Fruit fly (Drosophila melanogaster) whole organism, embryonic: ENCODE measurements around the gene CG43245.
A peak's percentile ranks its signal among the peaks of the same experiment; 100 is the strongest.

Experiments
- CG10366 ChIP-seq: fragments of 200-800 bp; sonication (Bioruptor generic); IDR thresholded peaks from 2 replicates; pipeline ENCODE4 v1.3.6; 2022; ENCODE audit warnings: missing biosample characterization, missing genetic modification characterization
- CG10979 ChIP-seq: fragments of 200-800 bp; sonication (Bioruptor generic); optimal IDR thresholded peaks from 2 replicates; lab custom pipeline; 2018; ENCODE audit warnings: missing biosample characterization, mild to moderate bottlenecking, missing genetic modification characterization, moderate library complexity
- CG12155 ChIP-seq: fragments of 200-800 bp; sonication (Bioruptor generic); optimal IDR thresholded peaks from 3 replicates; lab custom pipeline; 2016; ENCODE audit warnings: missing biosample characterization, missing genetic modification characterization
- CG13624 ChIP-seq: fragments of 200-800 bp; sonication (Bioruptor generic); optimal IDR thresholded peaks from 2 replicates; lab custom pipeline; 2016; ENCODE audit warnings: missing biosample characterization, missing genetic modification characterization
- CG14710 ChIP-seq: fragments of 200-800 bp; sonication (Bioruptor generic); optimal IDR thresholded peaks from 3 replicates; lab custom pipeline; 2019; ENCODE audit warnings: missing biosample characterization, mild to moderate bottlenecking, missing genetic modification characterization, moderate library complexity
- CG14860 ChIP-seq: fragments of 200-800 bp; sonication (Bioruptor generic); IDR thresholded peaks from 3 replicates; pipeline ENCODE4 v1.3.6; 2022; ENCODE audit warnings: missing biosample characterization, missing genetic modification characterization; ENCODE audit not compliant: partially characterized antibody
- CG17361 ChIP-seq: fragments of 200-800 bp; sonication (Bioruptor generic); IDR thresholded peaks from 3 replicates; pipeline ENCODE4 v1.3.6; 2022; ENCODE audit warnings: missing biosample characterization, missing genetic modification characterization
- CG17385 ChIP-seq: fragments of 200-800 bp; sonication (Bioruptor generic); optimal IDR thresholded peaks from 3 replicates; lab custom pipeline; 2018; ENCODE audit warnings: missing biosample characterization, mild to moderate bottlenecking, missing genetic modification characterization
- CG2129 ChIP-seq: fragments of 200-800 bp; sonication (Bioruptor generic); IDR thresholded peaks from 2 replicates; pipeline ENCODE4 v1.3.6; 2022; ENCODE audit warnings: missing biosample characterization, missing genetic modification characterization; ENCODE audit not compliant: partially characterized antibody
- CG31441 ChIP-seq: fragments of 200-800 bp; sonication (Bioruptor generic); IDR thresholded peaks from 2 replicates; pipeline ENCODE4 v1.3.6; 2022; ENCODE audit warnings: missing biosample characterization, missing genetic modification characterization
- CG32772 ChIP-seq: fragments of 200-800 bp; sonication (Bioruptor generic); IDR thresholded peaks from 2 replicates; pipeline ENCODE4 v1.3.6; 2022; ENCODE audit warnings: missing biosample characterization, missing genetic modification characterization
- CG34224 ChIP-seq: fragments of 200-800 bp; sonication (Bioruptor generic); IDR thresholded peaks from 3 replicates; pipeline ENCODE4 v1.3.6; 2022; ENCODE audit warnings: missing biosample characterization, missing genetic modification characterization; ENCODE audit not compliant: partially characterized antibody
- CG43689 ChIP-seq: fragments of 200-800 bp; sonication (Bioruptor generic); IDR thresholded peaks from 2 replicates; pipeline ENCODE4 v1.3.6; 2022; ENCODE audit warnings: missing biosample characterization, missing genetic modification characterization
- CG4730 ChIP-seq: fragments of 200-800 bp; sonication (Bioruptor generic); IDR thresholded peaks from 2 replicates; pipeline ENCODE4 v1.3.6; 2022; ENCODE audit warnings: missing biosample characterization, missing genetic modification characterization
- CG4820 ChIP-seq: fragments of 200-800 bp; sonication (Bioruptor generic); optimal IDR thresholded peaks from 3 replicates; lab custom pipeline; 2016; ENCODE audit warnings: missing biosample characterization, missing genetic modification characterization
- CG7839 ChIP-seq: fragments of 200-800 bp; sonication (Bioruptor generic); optimal IDR thresholded peaks from 3 replicates; lab custom pipeline; 2018; ENCODE audit warnings: missing biosample characterization, mild to moderate bottlenecking, missing genetic modification characterization, moderate library complexity
- CoRest ChIP-seq: fragments of 200-800 bp; sonication (Bioruptor generic); optimal IDR thresholded peaks from 3 replicates; lab custom pipeline; 2018; ENCODE audit warnings: missing biosample characterization, mild to moderate bottlenecking, missing genetic modification characterization, moderate library complexity
- Dip2 ChIP-seq: fragments of 200-800 bp; sonication (Bioruptor generic); IDR thresholded peaks from 2 replicates; pipeline ENCODE4 v1.3.6; 2022; ENCODE audit warnings: missing biosample characterization, missing genetic modification characterization
- Drgx ChIP-seq: fragments of 200-800 bp; sonication (Bioruptor generic); IDR thresholded peaks from 2 replicates; pipeline ENCODE4 v1.3.6; 2022; ENCODE audit warnings: missing biosample characterization, missing genetic modification characterization
- Elba2 ChIP-seq: fragments of 200-800 bp; sonication (Bioruptor generic); optimal IDR thresholded peaks from 3 replicates; lab custom pipeline; 2016; ENCODE audit warnings: missing biosample characterization, missing genetic modification characterization
- Fer1 ChIP-seq: fragments of 200-800 bp; sonication (Bioruptor generic); optimal IDR thresholded peaks from 2 replicates; lab custom pipeline; 2017; ENCODE audit warnings: missing biosample characterization, mild to moderate bottlenecking, missing genetic modification characterization
- Gug ChIP-seq: fragments of 200-800 bp; sonication (Bioruptor generic); IDR thresholded peaks from 4 replicates; pipeline ENCODE4 v1.3.6; 2022; ENCODE audit warnings: missing biosample characterization, missing genetic modification characterization
- HLH4C ChIP-seq: fragments of 200-800 bp; sonication (Bioruptor generic); IDR thresholded peaks from 3 replicates; pipeline ENCODE4 v1.3.6; 2022; ENCODE audit warnings: missing biosample characterization, missing genetic modification characterization; ENCODE audit not compliant: partially characterized antibody
- Med ChIP-seq: fragments of 200-800 bp; sonication (Bioruptor generic); peaks from one replicate; lab custom pipeline; 2016; ENCODE audit warnings: missing biosample characterization, missing genetic modification characterization, mild to moderate bottlenecking, inconsistent platforms, moderate library complexity
- Meics ChIP-seq: fragments of 200-800 bp; sonication (Bioruptor generic); optimal IDR thresholded peaks from 2 replicates; lab custom pipeline; 2017; ENCODE audit warnings: missing biosample characterization, mild to moderate bottlenecking, missing genetic modification characterization
- Sin3A ChIP-seq: fragments of >200 bp; optimal IDR thresholded peaks from 2 replicates; lab custom pipeline; 2018
- Sox102F ChIP-seq: fragments of 200-800 bp; sonication (Bioruptor generic); optimal IDR thresholded peaks from 2 replicates; lab custom pipeline; 2018; ENCODE audit warnings: missing biosample characterization, mild to moderate bottlenecking, missing genetic modification characterization, moderate library complexity
- Ssrp ChIP-seq: fragments of 200-800 bp; sonication (Bioruptor generic); optimal IDR thresholded peaks from 2 replicates; lab custom pipeline; 2018; ENCODE audit warnings: missing biosample characterization, mild to moderate bottlenecking, missing genetic modification characterization, moderate library complexity
- TFAM ChIP-seq: fragments of 200-800 bp; sonication (Bioruptor generic); optimal IDR thresholded peaks from 2 replicates; lab custom pipeline; 2017; ENCODE audit warnings: missing biosample characterization, missing genetic modification characterization, inconsistent platforms
- aop ChIP-seq: fragments of 200-800 bp; sonication (Bioruptor generic); IDR thresholded peaks from 2 replicates; pipeline ENCODE4 v1.3.6; 2022; ENCODE audit warnings: missing biosample characterization, missing genetic modification characterization
- bowl ChIP-seq: fragments of 200-800 bp; sonication (Bioruptor generic); IDR thresholded peaks from 2 replicates; pipeline ENCODE4 v1.3.6; 2022; ENCODE audit warnings: missing biosample characterization, missing genetic modification characterization
- crol ChIP-seq: fragments of 200-800 bp; sonication (Bioruptor generic); IDR thresholded peaks from 2 replicates; pipeline ENCODE4 v1.3.6; 2022; ENCODE audit warnings: missing biosample characterization, missing genetic modification characterization
- dpn ChIP-seq, 2 experiments: fragments of 200-800 bp; sonication (Bioruptor generic); optimal IDR thresholded peaks; 3 replicates each; lab custom pipeline; 2016; ENCODE audit warnings: missing biosample characterization in 2 of 2, missing genetic modification characterization in 2 of 2
- eve ChIP-seq, 2 experiments: fragments of >200 bp; optimal IDR thresholded peaks; 2 replicates each; lab custom pipeline; 2017; ENCODE audit warnings: missing biosample characterization in 2 of 2, missing genetic modification characterization in 2 of 2
- fd96Cb ChIP-seq: fragments of 200-800 bp; sonication (Bioruptor generic); optimal IDR thresholded peaks from 2 replicates; lab custom pipeline; 2018; ENCODE audit warnings: missing biosample characterization, mild to moderate bottlenecking, missing genetic modification characterization, moderate library complexity
- fru ChIP-seq: fragments of >200 bp; optimal IDR thresholded peaks from 2 replicates; lab custom pipeline; 2017
- gem ChIP-seq: fragments of 200-800 bp; sonication (Bioruptor generic); optimal IDR thresholded peaks from 2 replicates; lab custom pipeline; 2019; ENCODE audit warnings: missing biosample characterization, mild to moderate bottlenecking, missing genetic modification characterization, moderate library complexity
- ham ChIP-seq: fragments of 200-800 bp; sonication (Bioruptor generic); IDR thresholded peaks from 2 replicates; pipeline ENCODE4 v1.3.6; 2022; ENCODE audit warnings: missing biosample characterization, missing genetic modification characterization
- lab ChIP-seq: fragments of 200-800 bp; sonication (Bioruptor generic); optimal IDR thresholded peaks from 3 replicates; lab custom pipeline; 2017; ENCODE audit warnings: missing biosample characterization, missing genetic modification characterization, mild to moderate bottlenecking, moderate library complexity, missing genetic modification reagents
- lbe ChIP-seq: fragments of 200-800 bp; sonication (Bioruptor generic); optimal IDR thresholded peaks from 2 replicates; lab custom pipeline; 2016; ENCODE audit warnings: missing biosample characterization, mild to moderate bottlenecking, missing genetic modification characterization
- lola ChIP-seq, 3 experiments: fragments of >200 bp in 2 of 3; fragments of 200-800 bp in 1 of 3; sonication (Bioruptor generic) in 1 of 3; optimal IDR thresholded peaks; 2 replicates each; lab custom pipeline; 2017 to 2019; ENCODE audit warnings: missing biosample characterization in 3 of 3, missing genetic modification characterization in 3 of 3, mild to moderate bottlenecking in 1 of 3, moderate library complexity in 1 of 3
- mirr ChIP-seq: fragments of 200-800 bp; sonication (Bioruptor generic); optimal IDR thresholded peaks from 3 replicates; lab custom pipeline; 2018; ENCODE audit warnings: missing biosample characterization, mild to moderate bottlenecking, missing genetic modification characterization
- sens-2 ChIP-seq: fragments of 200-800 bp; sonication (Bioruptor generic); IDR thresholded peaks from 2 replicates; pipeline ENCODE4 v1.3.6; 2022; ENCODE audit warnings: missing biosample characterization, missing genetic modification characterization
- shn ChIP-seq: fragments of 200-800 bp; sonication (Bioruptor generic); optimal IDR thresholded peaks from 3 replicates; lab custom pipeline; 2016; ENCODE audit warnings: missing biosample characterization, missing genetic modification characterization
- slou ChIP-seq: fragments of 200-800 bp; sonication (Bioruptor generic); optimal IDR thresholded peaks from 3 replicates; lab custom pipeline; 2016; ENCODE audit warnings: missing biosample characterization, missing genetic modification characterization
- trem ChIP-seq: fragments of 200-800 bp; optimal IDR thresholded peaks from 3 replicates; lab custom pipeline; 2019; ENCODE audit warnings: missing biosample characterization, mild to moderate bottlenecking, missing genetic modification characterization, moderate library complexity
- tx ChIP-seq: fragments of 200-800 bp; sonication (Bioruptor generic); optimal IDR thresholded peaks from 2 replicates; lab custom pipeline; 2016; ENCODE audit warnings: missing biosample characterization, missing genetic modification characterization
- vvl ChIP-seq: fragments of 200-800 bp; sonication (Bioruptor generic); IDR thresholded peaks from 2 replicates; pipeline ENCODE4 v1.3.6; 2022; ENCODE audit warnings: missing biosample characterization, missing genetic modification characterization
- wdn ChIP-seq: fragments of 200-800 bp; sonication (Bioruptor generic); IDR thresholded peaks from 2 replicates; pipeline ENCODE4 v1.3.6; 2022; ENCODE audit warnings: missing biosample characterization, missing genetic modification characterization
- wor ChIP-seq: fragments of 200-800 bp; sonication (Bioruptor generic); IDR thresholded peaks from 2 replicates; pipeline ENCODE4 v1.3.6; 2022; ENCODE audit warnings: missing biosample characterization, missing genetic modification characterization
- zen2 ChIP-seq: fragments of 200-800 bp; sonication (Bioruptor generic); IDR thresholded peaks from 3 replicates; pipeline ENCODE4 v1.3.6; 2022; ENCODE audit warnings: missing biosample characterization, missing genetic modification characterization; ENCODE audit not compliant: partially characterized antibody
- zfh1 ChIP-seq: fragments of 200-800 bp; sonication (Bioruptor generic); IDR thresholded peaks from 3 replicates; pipeline ENCODE4 v1.3.6; 2022; ENCODE audit warnings: missing biosample characterization, missing genetic modification characterization

Gene CG43245

DNA sequence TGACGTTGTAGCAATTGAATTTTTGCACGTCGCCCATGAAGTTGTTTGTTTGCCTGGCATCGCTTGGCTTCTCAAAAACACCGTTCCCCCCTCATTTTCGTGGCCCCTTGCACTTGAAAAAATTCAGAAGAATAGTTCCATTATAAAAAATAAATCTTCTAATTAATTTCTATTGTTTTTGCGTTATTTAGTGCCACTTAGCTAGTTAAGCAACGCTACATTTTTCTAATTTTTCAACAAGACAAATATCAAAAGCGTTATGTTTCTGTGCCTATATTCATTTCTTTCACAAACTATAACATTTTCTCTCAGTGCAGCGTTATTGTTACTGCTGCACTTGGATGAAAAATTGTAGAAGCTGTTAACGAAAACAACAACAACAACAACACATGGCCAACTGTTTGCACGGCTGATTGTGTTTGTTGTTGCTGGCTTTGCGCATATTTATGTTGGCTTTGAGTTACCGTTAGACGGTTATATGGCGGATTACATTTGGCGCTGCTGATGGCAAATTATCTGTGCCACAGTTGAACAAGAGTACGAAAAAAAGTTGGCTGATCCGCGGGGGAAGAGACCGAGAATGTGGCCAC is 22.3 kb downstream of the CG43245 start (continued):
- no peak for TF ChIP-seq Elba2 (GFP tag; lab: Kevin White, UChicago)
- TF ChIP-seq CG17385 (GFP tag; lab: Kevin White, UChicago) = no peak
- no peak for TF ChIP-seq lab
- TF ChIP-seq CG2129 = no peak
- TF ChIP-seq lola (GFP tag; optimal IDR thresholded peaks at IDR 0.05; lab: Kevin White, UChicago) = no peak
- TF ChIP-seq shn (GFP tag; lab: Kevin White, UChicago) = no peak
- TF ChIP-seq crol = no peak
- TF ChIP-seq CG34224 (GFP tag; lab: Robert Waterston, UW) = no peak
- no peak for TF ChIP-seq CG14860 (GFP tag; lab: Robert Waterston, UW)
- TF ChIP-seq fd96Cb (tag; lab: Kevin White, UChicago) = peak; percentile 16
- TF ChIP-seq CG10366 (GFP tag; lab: Robert Waterston, UW) = no peak
- TF ChIP-seq gem (tag; lab: Kevin White, UChicago) = peak; percentile 53
- TF ChIP-seq aop = no peak
- no peak for TF ChIP-seq zfh1 (GFP tag; lab: Robert Waterston, UW)
- TF ChIP-seq CG31441 (GFP tag; lab: Robert Waterston, UW) = peak; percentile 29; the same call in 1 of the 2 replicates
- TF ChIP-seq Ssrp (tag; lab: Kevin White, UChicago) = peak; percentile 18
- TF ChIP-seq wdn = no peak
- peak; percentile 48 for TF ChIP-seq Sox102F
- TF ChIP-seq slou (GFP tag; lab: Kevin White, UChicago) = no peak
- TF ChIP-seq CG4730 = 0 out of 2 replicates have a peak, but pooled peaks have one; percentile 26
- TF ChIP-seq CG10979 = peak; percentile 17
- TF ChIP-seq Sin3A (lab: Kevin White, UChicago) = no peak
- no peak for TF ChIP-seq CG4820 (GFP tag; lab: Kevin White, UChicago)
- TF ChIP-seq CG32772 (GFP tag; lab: Robert Waterston, UW) = no peak
- no peak for TF ChIP-seq fru (lab: Kevin White, UChicago)
- no peak for TF ChIP-seq Fer1 (GFP tag; lab: Kevin White, UChicago)
- no peak for TF ChIP-seq zen2
- TF ChIP-seq sens-2 (GFP tag; lab: Robert Waterston, UW) = no peak
- TF ChIP-seq CG7839 = no peak
- TF ChIP-seq lbe = peak; percentile 4
- TF ChIP-seq tx = no peak
- TF ChIP-seq CG12155 (GFP tag; lab: Kevin White, UChicago) = no peak
- TF ChIP-seq vvl (GFP tag; lab: Robert Waterston, UW) = no peak
- TF ChIP-seq CoRest (tag; lab: Kevin White, UChicago) = no peak
- TF ChIP-seq CG17361 (GFP tag; lab: Robert Waterston, UW) = no peak
- no peak for TF ChIP-seq ham (GFP tag; lab: Robert Waterston, UW)
- TF ChIP-seq HLH4C (GFP tag; lab: Robert Waterston, UW) = no peak
- no peak for TF ChIP-seq TFAM (GFP tag; lab: Kevin White, UChicago)
- TF ChIP-seq Dip2 (GFP tag; lab: Robert Waterston, UW) = no peak
- TF ChIP-seq Drgx (GFP tag; lab: Robert Waterston, UW) = peak; percentile 85
- peak in 1 of 2 experiments; percentile 31 for TF ChIP-seq eve (GFP tag; optimal IDR thresholded peaks at IDR 0.05; lab: Kevin White, UChicago)
- TF ChIP-seq Meics (GFP tag; lab: Kevin White, UChicago) = no peak
- no peak for TF ChIP-seq trem (tag; lab: Kevin White, UChicago)
- no peak for TF ChIP-seq bowl (GFP tag; lab: Robert Waterston, UW)
- TF ChIP-seq CG43689 (GFP tag; lab: Robert Waterston, UW) = no peak
- TF ChIP-seq wor (GFP tag; lab: Robert Waterston, UW) = no peak
- TF ChIP-seq Med (GFP tag; lab: Kevin White, UChicago) = peak; percentile 19
- TF ChIP-seq dpn (GFP tag; optimal IDR thresholded peaks at IDR 0.05; lab: Kevin White, UChicago) = no peak
- no peak for TF ChIP-seq CG13624 (GFP tag; lab: Kevin White, UChicago)
- TF ChIP-seq mirr (GFP tag; lab: Kevin White, UChicago) = no peak
- TF ChIP-seq Gug (GFP tag; lab: Robert Waterston, UW) = no peak
- no peak for TF ChIP-seq CG14710 (tag; lab: Kevin White, UChicago)
